Fruit fly (Drosophila melanogaster): ENCODE measurements around the gene eIF4H2.

The eIF4H2 gene

dm6 chr3R:30766922-30767504, 41.1 kb downstream of the eIF4H2 start:
- TF ChIP-seq EcR (GFP tag; optimal IDR thresholded peaks at IDR 0.05) (no peak), fd96Ca (GFP tag; IDR thresholded peaks at IDR 0.05) (0 out of 3 replicates have a peak, but pooled peaks have one; percentile 41)

dm6 chr3R:30767556-30767955, 41.7 kb downstream of the eIF4H2 start:
- TF ChIP-seq CG34367 (tag; optimal IDR thresholded peaks at IDR 0.05) (no peak), CG8159 (tag; optimal IDR thresholded peaks at IDR 0.05) (no peak), CG15710 (tag; optimal IDR thresholded peaks at IDR 0.05) (no peak), CG12605 (GFP tag; IDR thresholded peaks at IDR 0.05) (no peak), CG8301 (tag; optimal IDR thresholded peaks at IDR 0.05) (no peak), CG13204 (GFP tag; optimal IDR thresholded peaks at IDR 0.05) (no peak), D1 (tag; optimal IDR thresholded peaks at IDR 0.05) (no peak), CG9948 (tag; optimal IDR thresholded peaks at IDR 0.05) (no peak), Pif1A (GFP tag; optimal IDR thresholded peaks at IDR 0.05) (no peak), fd96Ca (GFP tag; IDR thresholded peaks at IDR 0.05) (no peak), CG32121 (GFP tag; IDR thresholded peaks at IDR 0.05) (no peak)

- TF ChIP-seq fd96Ca (GFP tag; IDR thresholded peaks at IDR 0.05) (no peak), CG10348 (GFP tag; IDR thresholded peaks at IDR 0.05) (no peak), CG34367 (tag; optimal IDR thresholded peaks at IDR 0.05) (no peak), Pif1B (GFP tag; optimal IDR thresholded peaks at IDR 0.05) (no peak), Snoo (tag; optimal IDR thresholded peaks at IDR 0.05) (no peak), CG14655 (GFP tag; optimal IDR thresholded peaks at IDR 0.05) (peak; percentile 15)
Measured at dm6 chr3R:30770069-30770633, 44.3 kb downstream of the eIF4H2 start.

- no peak for TF ChIP-seq D1 (tag; optimal IDR thresholded peaks at IDR 0.05)
- no peak for TF ChIP-seq gl (tag; optimal IDR thresholded peaks at IDR 0.05)
- TF ChIP-seq CG4496 (GFP tag; IDR thresholded peaks at IDR 0.05), result no peak
- no peak for TF ChIP-seq Pif1A (GFP tag; optimal IDR thresholded peaks at IDR 0.05)
- TF ChIP-seq CG17806 (tag; optimal IDR thresholded peaks at IDR 0.05), result no peak
- no peak for TF ChIP-seq CG34367 (tag; optimal IDR thresholded peaks at IDR 0.05)
- TF ChIP-seq EcR (GFP tag; optimal IDR thresholded peaks at IDR 0.05), result no peak
- TF ChIP-seq CG15710 (tag; optimal IDR thresholded peaks at IDR 0.05), result no peak
- no peak for TF ChIP-seq CG10348 (GFP tag; IDR thresholded peaks at IDR 0.05)
- TF ChIP-seq CG14655 (GFP tag; optimal IDR thresholded peaks at IDR 0.05), result no peak
- no peak for TF ChIP-seq CG13204 (GFP tag; optimal IDR thresholded peaks at IDR 0.05)
- no peak for TF ChIP-seq CG9948 (tag; optimal IDR thresholded peaks at IDR 0.05)
- no peak for TF ChIP-seq Snoo (tag; optimal IDR thresholded peaks at IDR 0.05)
- TF ChIP-seq fd96Ca (GFP tag; IDR thresholded peaks at IDR 0.05), result no peak
- TF ChIP-seq CG8159 (tag; optimal IDR thresholded peaks at IDR 0.05), result no peak
Measured at dm6 chr3R:30770709-30771108, 44.8 kb downstream of the eIF4H2 start.

- no peak for TF ChIP-seq CG32121 (GFP tag; IDR thresholded peaks at IDR 0.05)
- TF ChIP-seq Pif1A (GFP tag; optimal IDR thresholded peaks at IDR 0.05), result peak; percentile 25
- TF ChIP-seq CG14655 (GFP tag; optimal IDR thresholded peaks at IDR 0.05), result peak; percentile 43
- peak; percentile 61 for TF ChIP-seq CG8159 (tag; optimal IDR thresholded peaks at IDR 0.05)
- TF ChIP-seq CG12605 (GFP tag; IDR thresholded peaks at IDR 0.05), result peak; percentile 61
- TF ChIP-seq Ets98B (GFP tag; IDR thresholded peaks at IDR 0.05), result no peak
- TF ChIP-seq CG9948 (tag; optimal IDR thresholded peaks at IDR 0.05), result peak; percentile 22
- TF ChIP-seq CG4496 (GFP tag; IDR thresholded peaks at IDR 0.05), result no peak
- no peak for TF ChIP-seq Snoo (tag; optimal IDR thresholded peaks at IDR 0.05)
- TF ChIP-seq Pif1B (GFP tag; optimal IDR thresholded peaks at IDR 0.05), result peak; percentile 25
- TF ChIP-seq CG13204 (GFP tag; optimal IDR thresholded peaks at IDR 0.05), result peak; percentile 34
- TF ChIP-seq CG10348 (GFP tag; IDR thresholded peaks at IDR 0.05), result no peak
- peak; percentile 48 for TF ChIP-seq EcR (GFP tag; optimal IDR thresholded peaks at IDR 0.05)
- TF ChIP-seq gl (tag; optimal IDR thresholded peaks at IDR 0.05), result no peak
- peak; percentile 52 for TF ChIP-seq CG17806 (tag; optimal IDR thresholded peaks at IDR 0.05)
- no peak for TF ChIP-seq fd96Ca (GFP tag; IDR thresholded peaks at IDR 0.05)
- TF ChIP-seq CG15710 (tag; optimal IDR thresholded peaks at IDR 0.05), result peak; percentile 20
- no peak for TF ChIP-seq rn (GFP tag; IDR thresholded peaks at IDR 0.05)
- TF ChIP-seq CG34367 (tag; optimal IDR thresholded peaks at IDR 0.05), result no peak
- peak; percentile 33 for TF ChIP-seq CG8301 (tag; optimal IDR thresholded peaks at IDR 0.05)
- no peak for TF ChIP-seq D1 (tag; optimal IDR thresholded peaks at IDR 0.05)
Measured at dm6 chr3R:30772779-30773546, 47.1 kb downstream of the eIF4H2 start.

dm6 chr3R:30775249-30775648, 49.4 kb downstream of the eIF4H2 start:
- TF ChIP-seq CG8301 (tag; optimal IDR thresholded peaks at IDR 0.05) (no peak), CG9948 (tag; optimal IDR thresholded peaks at IDR 0.05) (no peak), Snoo (tag; optimal IDR thresholded peaks at IDR 0.05) (no peak), fd96Ca (GFP tag; IDR thresholded peaks at IDR 0.05) (peak; percentile 47; the same call in 1 of the 3 replicates), D1 (tag; optimal IDR thresholded peaks at IDR 0.05) (no peak), CG32121 (GFP tag; IDR thresholded peaks at IDR 0.05) (no peak), CG17806 (tag; optimal IDR thresholded peaks at IDR 0.05) (peak; percentile 5), CG15710 (tag; optimal IDR thresholded peaks at IDR 0.05) (peak; percentile 29), CG10348 (GFP tag; IDR thresholded peaks at IDR 0.05) (no peak), Ets98B (GFP tag; IDR thresholded peaks at IDR 0.05) (no peak), CG13204 (GFP tag; optimal IDR thresholded peaks at IDR 0.05) (no peak), Pif1A (GFP tag; optimal IDR thresholded peaks at IDR 0.05) (peak; percentile 16), CG12605 (GFP tag; IDR thresholded peaks at IDR 0.05) (no peak)
